Fruit fly (Drosophila melanogaster) whole organism, embryonic: Measurements from ENCODE around the gene RhoGAP18B.

ENCODE experiments used
- ATbp ChIP-seq: fragments of 200-800 bp; sonication (Bioruptor generic); optimal IDR thresholded peaks from 2 replicates; lab custom pipeline; 2017; ENCODE audit warnings: missing biosample characterization, mild to moderate bottlenecking, missing genetic modification characterization, missing genetic modification reagents
- C15 ChIP-seq: fragments of 200-800 bp; sonication (Bioruptor generic); IDR thresholded peaks from 3 replicates; pipeline ENCODE4 v1.3.6; 2022; ENCODE audit warnings: missing biosample characterization, missing genetic modification characterization
- CG11504 ChIP-seq: fragments of 200-800 bp; sonication (Bioruptor generic); optimal IDR thresholded peaks from 3 replicates; lab custom pipeline; 2019; ENCODE audit warnings: missing biosample characterization, mild to moderate bottlenecking, missing genetic modification characterization, moderate library complexity
- CG12391 ChIP-seq: fragments of 200-800 bp; sonication (Bioruptor generic); optimal IDR thresholded peaks from 3 replicates; lab custom pipeline; 2018; ENCODE audit warnings: missing biosample characterization, mild to moderate bottlenecking, missing genetic modification characterization, moderate library complexity
- CG15479 ChIP-seq: fragments of 200-800 bp; sonication (Bioruptor generic); optimal IDR thresholded peaks from 3 replicates; lab custom pipeline; 2019; ENCODE audit warnings: missing biosample characterization, mild to moderate bottlenecking, missing genetic modification characterization, moderate library complexity
- CG15696 ChIP-seq: fragments of 200-800 bp; sonication (Bioruptor generic); optimal IDR thresholded peaks from 2 replicates; lab custom pipeline; 2019; ENCODE audit warnings: missing biosample characterization, mild to moderate bottlenecking, missing genetic modification characterization, moderate library complexity
- CG16779 ChIP-seq: fragments of 200-800 bp; sonication (Bioruptor generic); IDR thresholded peaks from 2 replicates; pipeline ENCODE4 v1.3.6; 2022; ENCODE audit warnings: missing biosample characterization, missing genetic modification characterization
- CG17912 ChIP-seq: fragments of 200-800 bp; sonication (Bioruptor generic); optimal IDR thresholded peaks from 2 replicates; lab custom pipeline; 2018; ENCODE audit warnings: missing biosample characterization, mild to moderate bottlenecking, missing genetic modification characterization
- CG1832 ChIP-seq: fragments of 200-800 bp; sonication (Bioruptor generic); optimal IDR thresholded peaks from 2 replicates; lab custom pipeline; 2017; ENCODE audit warnings: missing biosample characterization, mild to moderate bottlenecking, missing genetic modification characterization, inconsistent platforms
- CG2202 ChIP-seq: fragments of 200-800 bp; sonication (Bioruptor generic); optimal IDR thresholded peaks from 2 replicates; lab custom pipeline; 2018; ENCODE audit warnings: missing biosample characterization, mild to moderate bottlenecking, missing genetic modification characterization
- CG31224 ChIP-seq: fragments of 200-800 bp; sonication (Bioruptor generic); IDR thresholded peaks from 2 replicates; pipeline ENCODE4 v1.3.6; 2022; ENCODE audit warnings: missing biosample characterization, missing genetic modification characterization
- CG33213 ChIP-seq: fragments of 200-800 bp; sonication (Bioruptor generic); optimal IDR thresholded peaks from 3 replicates; lab custom pipeline; 2016; ENCODE audit warnings: missing biosample characterization, missing genetic modification characterization
- CG3995 ChIP-seq: fragments of 200-800 bp; sonication (Bioruptor generic); optimal IDR thresholded peaks from 3 replicates; lab custom pipeline; 2016; ENCODE audit warnings: missing biosample characterization, missing genetic modification characterization
- CG6654 ChIP-seq: fragments of 200-800 bp; sonication (Bioruptor generic); optimal IDR thresholded peaks from 2 replicates; lab custom pipeline; 2017; ENCODE audit warnings: missing biosample characterization, mild to moderate bottlenecking, missing genetic modification characterization
- CG6854 ChIP-seq: fragments of 200-800 bp; sonication (Bioruptor generic); optimal IDR thresholded peaks from 3 replicates; lab custom pipeline; 2017; ENCODE audit warnings: missing biosample characterization, mild to moderate bottlenecking, missing genetic modification characterization
- CG8388 ChIP-seq: fragments of 200-800 bp; sonication (Bioruptor generic); optimal IDR thresholded peaks from 2 replicates; lab custom pipeline; 2019; ENCODE audit warnings: missing biosample characterization, mild to moderate bottlenecking, missing genetic modification characterization, moderate library complexity
- CG9797 ChIP-seq: fragments of 200-800 bp; sonication (Bioruptor generic); optimal IDR thresholded peaks from 3 replicates; lab custom pipeline; 2018; ENCODE audit warnings: missing biosample characterization, mild to moderate bottlenecking, missing genetic modification characterization
- Doc3 ChIP-seq: fragments of 200-800 bp; sonication (Bioruptor generic); IDR thresholded peaks from 3 replicates; pipeline ENCODE4 v1.3.6; 2022; ENCODE audit warnings: missing biosample characterization, missing genetic modification characterization; ENCODE audit not compliant: partially characterized antibody
- GATAe ChIP-seq: fragments of 200-800 bp; sonication (Bioruptor generic); conservative IDR thresholded peaks from 2 replicates; pipeline ENCODE4 v1.3.6; 2022; ENCODE audit warnings: missing biosample characterization, missing genetic modification characterization
- Gsc ChIP-seq: fragments of 200-800 bp; sonication (Bioruptor generic); IDR thresholded peaks from 2 replicates; pipeline ENCODE4 v1.3.6; 2022; ENCODE audit warnings: missing biosample characterization, missing genetic modification characterization
- Hey ChIP-seq: fragments of 200-800 bp; sonication (Bioruptor generic); optimal IDR thresholded peaks from 3 replicates; lab custom pipeline; 2018; ENCODE audit warnings: missing biosample characterization, mild to moderate bottlenecking, missing genetic modification characterization
- HmgD ChIP-seq: fragments of 200-800 bp; sonication (Bioruptor generic); optimal IDR thresholded peaks from 3 replicates; lab custom pipeline; 2016; ENCODE audit warnings: missing biosample characterization, missing genetic modification characterization
- Hr3 ChIP-seq: fragments of 200-800 bp; sonication (Bioruptor generic); optimal IDR thresholded peaks from 3 replicates; lab custom pipeline; 2016; ENCODE audit warnings: missing biosample characterization, missing genetic modification characterization
- Lim3 ChIP-seq: fragments of 200-800 bp; sonication (Bioruptor generic); IDR thresholded peaks from 2 replicates; pipeline ENCODE4 v1.3.6; 2022; ENCODE audit warnings: missing biosample characterization, missing genetic modification characterization
- Poxn ChIP-seq: fragments of 200-800 bp; sonication (Bioruptor generic); IDR thresholded peaks from 2 replicates; pipeline ENCODE4 v1.3.6; 2022; ENCODE audit warnings: missing biosample characterization, missing genetic modification characterization
- Ravus ChIP-seq: fragments of 200-800 bp; sonication (Bioruptor generic); IDR thresholded peaks from 2 replicates; pipeline ENCODE4 v1.3.6; 2022; ENCODE audit warnings: missing biosample characterization, missing genetic modification characterization
- TFAM ChIP-seq: fragments of 200-800 bp; sonication (Bioruptor generic); optimal IDR thresholded peaks from 2 replicates; lab custom pipeline; 2017; ENCODE audit warnings: missing biosample characterization, missing genetic modification characterization, inconsistent platforms
- Xbp1 ChIP-seq: fragments of 200-800 bp; sonication (Bioruptor generic); optimal IDR thresholded peaks from 3 replicates; lab custom pipeline; 2016; ENCODE audit warnings: missing biosample characterization, mild to moderate bottlenecking, missing genetic modification characterization
- ara ChIP-seq: fragments of 200-800 bp; sonication (Bioruptor generic); IDR thresholded peaks from 2 replicates; pipeline ENCODE4 v1.3.6; 2022; ENCODE audit warnings: missing biosample characterization, missing genetic modification characterization
- ase ChIP-seq: fragments of 200-800 bp; sonication (Bioruptor generic); IDR thresholded peaks from 3 replicates; pipeline ENCODE4 v1.3.6; 2022; ENCODE audit warnings: missing biosample characterization, missing genetic modification characterization
- az2 ChIP-seq: fragments of 200-800 bp; sonication (Bioruptor generic); optimal IDR thresholded peaks from 3 replicates; lab custom pipeline; 2016; ENCODE audit warnings: missing biosample characterization, missing genetic modification characterization
- btn ChIP-seq: fragments of 200-800 bp; sonication (Bioruptor generic); optimal IDR thresholded peaks from 2 replicates; lab custom pipeline; 2016; ENCODE audit warnings: missing biosample characterization, missing genetic modification characterization
- ci ChIP-seq: fragments of 200-800 bp; sonication (Bioruptor generic); IDR thresholded peaks from 3 replicates; pipeline ENCODE4 v1.3.6; 2022; ENCODE audit warnings: missing biosample characterization, missing genetic modification characterization
- cwo ChIP-seq: fragments of 200-800 bp; sonication (Bioruptor generic); optimal IDR thresholded peaks from 3 replicates; lab custom pipeline; 2017; ENCODE audit warnings: missing biosample characterization, missing genetic modification characterization, mild to moderate bottlenecking, moderate library complexity, missing genetic modification reagents
- da ChIP-seq: fragments of 200-800 bp; sonication (Bioruptor generic); optimal IDR thresholded peaks from 2 replicates; lab custom pipeline; 2016; ENCODE audit warnings: missing biosample characterization, missing genetic modification characterization
- esg ChIP-seq: fragments of 200-800 bp; sonication (Bioruptor generic); conservative IDR thresholded peaks from 2 replicates; pipeline ENCODE4 v1.3.6; 2022; ENCODE audit warnings: missing biosample characterization, missing genetic modification characterization
- fd64A ChIP-seq: fragments of 200-800 bp; sonication (Bioruptor generic); optimal IDR thresholded peaks from 3 replicates; lab custom pipeline; 2018; ENCODE audit warnings: missing biosample characterization, mild to moderate bottlenecking, missing genetic modification characterization
- ftz-f1 ChIP-seq: fragments of 200-800 bp; sonication (Bioruptor generic); optimal IDR thresholded peaks from 2 replicates; lab custom pipeline; 2016; ENCODE audit warnings: missing biosample characterization, missing genetic modification characterization
- gem ChIP-seq: fragments of 200-800 bp; sonication (Bioruptor generic); optimal IDR thresholded peaks from 2 replicates; lab custom pipeline; 2019; ENCODE audit warnings: missing biosample characterization, mild to moderate bottlenecking, missing genetic modification characterization, moderate library complexity
- grau ChIP-seq: fragments of 200-800 bp; optimal IDR thresholded peaks from 3 replicates; lab custom pipeline; 2019; ENCODE audit warnings: missing biosample characterization, mild to moderate bottlenecking, missing genetic modification characterization, moderate library complexity
- hkb ChIP-seq, 2 experiments: fragments of 200-800 bp in 1 of 2; fragments of >200 bp in 1 of 2; sonication (Bioruptor generic) in 1 of 2; IDR thresholded peaks in 1 of 2; optimal IDR thresholded peaks in 1 of 2; 2 replicates each; pipeline versions ENCODE4 v1.3.6 to Lab custom; 2017 to 2022; ENCODE audit warnings: missing biosample characterization in 1 of 2, missing genetic modification characterization in 1 of 2
- lmd ChIP-seq: fragments of 200-800 bp; sonication (Bioruptor generic); IDR thresholded peaks from 2 replicates; pipeline ENCODE4 v1.3.6; 2022; ENCODE audit warnings: missing biosample characterization, missing genetic modification characterization
- lola ChIP-seq, 3 experiments: fragments of >200 bp in 2 of 3; fragments of 200-800 bp in 1 of 3; sonication (Bioruptor generic) in 1 of 3; optimal IDR thresholded peaks; 2 replicates each; lab custom pipeline; 2017 to 2019; ENCODE audit warnings: missing biosample characterization in 3 of 3, missing genetic modification characterization in 3 of 3, mild to moderate bottlenecking in 1 of 3, moderate library complexity in 1 of 3
- mam ChIP-seq: fragments of 200-800 bp; sonication (Bioruptor generic); optimal IDR thresholded peaks from 3 replicates; lab custom pipeline; 2016; ENCODE audit warnings: missing biosample characterization, missing genetic modification characterization
- pb ChIP-seq: fragments of 200-800 bp; sonication (Bioruptor generic); optimal IDR thresholded peaks from 3 replicates; lab custom pipeline; 2016; ENCODE audit warnings: missing biosample characterization, missing genetic modification characterization
- peb ChIP-seq: fragments of 200-800 bp; sonication (Bioruptor generic); IDR thresholded peaks from 2 replicates; pipeline ENCODE4 v1.3.6; 2022; ENCODE audit warnings: missing biosample characterization, missing genetic modification characterization
- phol ChIP-seq: fragments of 200-800 bp; sonication (Bioruptor generic); optimal IDR thresholded peaks from 3 replicates; lab custom pipeline; 2018; ENCODE audit warnings: missing biosample characterization, mild to moderate bottlenecking, missing genetic modification characterization, moderate library complexity
- pnt ChIP-seq: fragments of 200-800 bp; sonication (Bioruptor generic); optimal IDR thresholded peaks from 3 replicates; lab custom pipeline; 2016; ENCODE audit warnings: missing biosample characterization, missing genetic modification characterization
- psq ChIP-seq: fragments of 200-800 bp; sonication (Bioruptor generic); optimal IDR thresholded peaks from 2 replicates; lab custom pipeline; 2017; ENCODE audit warnings: missing biosample characterization, missing genetic modification characterization
- ro ChIP-seq: fragments of 200-800 bp; sonication (Bioruptor generic); IDR thresholded peaks from 2 replicates; pipeline ENCODE4 v1.3.6; 2022; ENCODE audit warnings: missing biosample characterization, missing genetic modification characterization
- shn ChIP-seq: fragments of 200-800 bp; sonication (Bioruptor generic); optimal IDR thresholded peaks from 3 replicates; lab custom pipeline; 2016; ENCODE audit warnings: missing biosample characterization, missing genetic modification characterization

Gene RhoGAP18B

dm6 chrX:19154998-19155397, 11.9 kb downstream of the RhoGAP18B start (continued):
- TF ChIP-seq az2 (GFP tag; lab: Kevin White, UChicago) (peak; percentile 84), Doc3 (no peak), CG15696 (tag; lab: Kevin White, UChicago) (peak; percentile 92), CG12391 (tag; lab: Kevin White, UChicago) (peak; percentile 92), CG33213 (GFP tag; lab: Kevin White, UChicago) (peak; percentile 83), ftz-f1 (GFP tag; lab: Kevin White, UChicago) (no peak), CG16779 (no peak), lmd (peak; percentile 74), esg (GFP tag; lab: Robert Waterston, UW) (peak; percentile 76), Lim3 (GFP tag; lab: Robert Waterston, UW) (no peak), Hr3 (GFP tag; lab: Kevin White, UChicago) (peak; percentile 83), ro (GFP tag; lab: Robert Waterston, UW) (peak; percentile 46; the same call in 1 of the 2 replicates), CG11504 (tag; lab: Kevin White, UChicago) (peak; percentile 85), Ravus (GFP tag; lab: Robert Waterston, UW) (no peak), CG17912 (GFP tag; lab: Kevin White, UChicago) (no peak), shn (peak; percentile 71), psq (GFP tag; lab: Kevin White, UChicago) (peak; percentile 57), CG6654 (GFP tag; lab: Kevin White, UChicago) (peak; percentile 62), gem (peak; percentile 93), hkb (optimal IDR thresholded peaks at IDR 0.05; lab: Kevin White, UChicago) (no peak), hkb (GFP tag; IDR thresholded peaks at IDR 0.05; lab: Robert Waterston, UW) (peak; percentile 79), CG15479 (GFP tag; lab: Kevin White, UChicago) (peak; percentile 16), cwo (GFP tag; lab: Kevin White, UChicago) (peak; percentile 21), HmgD (peak; percentile 46), Hey (tag; lab: Kevin White, UChicago) (no peak), mam (peak; percentile 66), ATbp (GFP tag; lab: Kevin White, UChicago) (peak; percentile 91), CG1832 (GFP tag; lab: Kevin White, UChicago) (no peak), Poxn (no peak), peb (GFP tag; lab: Robert Waterston, UW) (peak; percentile 84), GATAe (GFP tag; lab: Robert Waterston, UW) (no peak), CG31224 (GFP tag; lab: Robert Waterston, UW) (peak; percentile 34; the same call in 1 of the 2 replicates), CG9797 (GFP tag; lab: Kevin White, UChicago) (peak; percentile 28), lola (GFP tag; optimal IDR thresholded peaks at IDR 0.05; lab: Kevin White, UChicago) (peak in 1 of 3 experiments; percentile 94), da (GFP tag; lab: Kevin White, UChicago) (no peak), ci (GFP tag; lab: Robert Waterston, UW) (peak; percentile 96), phol (tag; lab: Kevin White, UChicago) (peak; percentile 91), CG2202 (tag; lab: Kevin White, UChicago) (peak; percentile 91), CG8388 (GFP tag; lab: Kevin White, UChicago) (peak; percentile 92), pnt (peak; percentile 86), ara (GFP tag; lab: Robert Waterston, UW) (peak; percentile 92), TFAM (GFP tag; lab: Kevin White, UChicago) (peak; percentile 58), Gsc (GFP tag; lab: Robert Waterston, UW) (peak; percentile 54; the same call in 1 of the 2 replicates), fd64A (GFP tag; lab: Kevin White, UChicago) (peak; percentile 84), btn (peak; percentile 87), ase (GFP tag; lab: Robert Waterston, UW) (peak; percentile 72; the same call in 2 of the 3 replicates), pb (GFP tag; lab: Kevin White, UChicago) (peak; percentile 87), Xbp1 (GFP tag; lab: Kevin White, UChicago) (peak; percentile 83), CG6854 (peak; percentile 8), grau (peak; percentile 83), CG3995 (GFP tag; lab: Kevin White, UChicago) (no peak), C15 (GFP tag; lab: Robert Waterston, UW) (peak; percentile 40; the same call in 1 of the 3 replicates)
